Worm (Caenorhabditis elegans): Measurements from ENCODE around the gene atg-7.

DNA sequence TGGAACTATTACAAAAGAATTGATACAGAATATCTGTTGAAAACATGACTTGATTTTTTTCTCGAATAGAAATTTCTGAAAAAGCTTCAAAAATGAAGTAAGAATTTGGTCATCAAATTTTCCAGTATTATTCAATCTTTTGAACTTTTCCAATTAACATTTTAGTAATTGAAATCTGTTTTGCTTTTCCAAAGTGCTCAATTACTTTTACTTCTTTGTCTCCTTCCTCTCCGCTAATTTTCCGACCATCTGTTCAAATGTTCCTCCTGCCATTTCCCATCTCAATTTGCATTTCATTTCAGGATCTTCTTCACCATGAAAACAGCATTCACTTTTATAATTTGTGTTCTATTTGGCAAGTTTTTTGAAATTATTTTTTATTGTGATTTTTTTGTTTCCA is 32.0 kb downstream of the atg-7 start, which contains the start of gene F36H1.11:
- TF ChIP-seq dmd-4 (tag; optimal IDR thresholded peaks at IDR 0.05): no peak
- no peak for TF ChIP-seq nhr-77 (tag; optimal IDR thresholded peaks at IDR 0.05)
- no peak for TF ChIP-seq alr-1 (tag; optimal IDR thresholded peaks at IDR 0.05)
- no peak for TF ChIP-seq gmeb-1 (tag; optimal IDR thresholded peaks at IDR 0.05)
- no peak for TF ChIP-seq nhr-21 (tag; optimal IDR thresholded peaks at IDR 0.05)
- TF ChIP-seq sma-9 (GFP tag; optimal IDR thresholded peaks at IDR 0.05): no peak
- TF ChIP-seq sma-9 (tag; optimal IDR thresholded peaks at IDR 0.05): no peak
- TF ChIP-seq blmp-1 (tag; optimal IDR thresholded peaks at IDR 0.05; ENCODE audit: insufficient read depth): no peak
